Worm (Caenorhabditis elegans) whole organism, midembryonic: Measurements from ENCODE around the gene Y39B6A.41.

Source experiments
- flt-1 ChIP-seq: fragments of 200-800 bp; sonication (Bioruptor generic); IDR thresholded peaks from 2 replicates; pipeline ENCODE4 v1.3.6; 2022; ENCODE audit warnings: missing genetic modification characterization, missing compliant biosample characterization
- klf-2 ChIP-seq: fragments of 200-800 bp; sonication (Bioruptor generic); conservative IDR thresholded peaks from 2 replicates; pipeline ENCODE4 v1.3.6; 2022; ENCODE audit warnings: missing genetic modification reagents, missing genetic modification characterization, missing compliant biosample characterization

DNA sequence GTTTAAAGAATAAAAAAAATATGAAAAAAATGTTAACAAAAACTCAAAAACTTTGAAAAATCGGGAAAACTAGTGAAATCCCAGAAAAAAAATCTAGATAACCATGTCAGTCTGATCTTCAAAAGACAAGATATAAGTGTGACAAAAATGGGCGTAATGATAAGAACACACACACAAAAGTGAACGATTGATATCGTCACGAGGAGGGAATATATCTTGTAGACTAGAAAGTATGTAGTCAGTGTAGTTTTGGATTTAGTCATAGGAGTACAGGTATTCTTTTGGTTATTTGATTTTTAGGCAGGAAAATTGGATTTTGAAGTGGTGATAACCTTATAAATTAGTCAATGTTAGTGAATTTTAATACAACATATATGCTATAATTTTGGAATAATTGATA, 43.2 kb downstream of the Y39B6A.41 start:
- TF ChIP-seq klf-2 (GFP tag; lab: Robert Waterston, UW): no peak
- TF ChIP-seq flt-1 (GFP tag; lab: Robert Waterston, UW): no peak
